Worm (Caenorhabditis elegans) whole organism, early embryonic: Measurements from ENCODE around the gene panl-3.

ENCODE experiments used
- aly-1 ChIP-seq: sonication (generic microtip); optimal IDR thresholded peaks from 2 replicates; lab custom pipeline; 2016; ENCODE audit warnings: missing genetic modification characterization, missing compliant biosample characterization
- ama-1 ChIP-seq: fragments of 150-350 bp; optimal IDR thresholded peaks from 2 replicates; lab custom pipeline; 2014
- ceh-13 ChIP-seq: fragments of 200-800 bp; sonication (Bioruptor generic); optimal IDR thresholded peaks from 2 replicates; lab custom pipeline; 2018; ENCODE audit warnings: mild to moderate bottlenecking, missing genetic modification characterization, missing compliant biosample characterization
- ceh-36 ChIP-seq: sonication (generic microtip); optimal IDR thresholded peaks from 2 replicates; lab custom pipeline; 2016; ENCODE audit warnings: missing genetic modification characterization, inconsistent platforms, missing compliant biosample characterization
- ets-7 ChIP-seq: sonication (generic microtip); optimal IDR thresholded peaks from 2 replicates; lab custom pipeline; 2016; ENCODE audit warnings: missing genotype, missing genetic modification characterization, missing compliant biosample characterization
- flt-1 ChIP-seq: fragments of 200-800 bp; sonication (Bioruptor generic); IDR thresholded peaks from 2 replicates; pipeline ENCODE4 v1.3.6; 2022; ENCODE audit warnings: missing genetic modification characterization, missing compliant biosample characterization
- hmbx-1 ChIP-seq: sonication (generic microtip); optimal IDR thresholded peaks from 2 replicates; lab custom pipeline; 2016; ENCODE audit warnings: mild to moderate bottlenecking, missing genetic modification characterization, missing compliant biosample characterization
- hnd-1 ChIP-seq: sonication (generic microtip); optimal IDR thresholded peaks from 2 replicates; lab custom pipeline; 2016; ENCODE audit warnings: missing genetic modification characterization, missing compliant biosample characterization
- pes-1 ChIP-seq: fragments of 200-800 bp; sonication (Bioruptor generic); IDR thresholded peaks from 2 replicates; pipeline ENCODE4 v1.3.6; 2022; ENCODE audit warnings: missing genetic modification reagents, missing genetic modification characterization, missing compliant biosample characterization
- scrt-1 ChIP-seq: fragments of 200-800 bp; sonication (Bioruptor generic); IDR thresholded peaks from 2 replicates; pipeline ENCODE4 v1.3.6; 2022; ENCODE audit warnings: missing genetic modification characterization, missing compliant biosample characterization
- sea-1 ChIP-seq: fragments of 200-800 bp; sonication (Bioruptor generic); conservative IDR thresholded peaks from 2 replicates; pipeline ENCODE4 v1.3.6; 2022; ENCODE audit warnings: missing genetic modification characterization, missing compliant biosample characterization
- tbx-11 ChIP-seq: fragments of 200-800 bp; sonication (Bioruptor generic); IDR thresholded peaks from 2 replicates; pipeline ENCODE4 v1.3.6; 2022; ENCODE audit warnings: missing genetic modification characterization, missing compliant biosample characterization
- tbx-37 ChIP-seq: fragments of 200-800 bp; sonication (Bioruptor generic); conservative IDR thresholded peaks from 2 replicates; pipeline ENCODE4 v1.3.6; 2022; ENCODE audit warnings: missing genetic modification reagents, missing genetic modification characterization, missing compliant biosample characterization
- tra-4 ChIP-seq: sonication (generic microtip); optimal IDR thresholded peaks from 2 replicates; lab custom pipeline; 2017; ENCODE audit warnings: missing genetic modification characterization, missing compliant biosample characterization

DNA sequence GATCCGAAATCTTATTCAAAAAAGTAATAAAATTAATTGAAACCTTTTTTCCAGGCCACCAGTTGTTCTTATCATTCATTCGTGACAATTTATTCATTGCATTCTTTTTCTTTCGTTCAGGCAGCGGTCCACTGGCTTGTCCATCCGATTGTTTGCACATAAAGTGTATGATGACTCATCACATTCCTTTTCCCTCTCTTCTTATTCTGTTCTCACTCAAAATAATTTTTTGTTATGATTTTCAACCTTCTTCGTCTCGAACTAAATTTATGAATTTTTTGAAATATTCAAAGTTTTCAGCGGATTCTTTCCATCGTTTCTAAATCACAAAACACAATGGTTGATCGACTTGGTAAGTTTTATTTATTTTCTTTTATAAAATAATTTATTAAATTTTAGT is 11.6 kb downstream of the panl-3 start, which contains the start of gene ZK632.12:
- no peak for TF ChIP-seq ama-1 (lab: Kevin White, UChicago)
- TF ChIP-seq ceh-36 (tag; lab: Kevin White, UChicago), result no peak
- no peak for TF ChIP-seq tra-4 (tag; lab: Kevin White, UChicago)
- no peak for TF ChIP-seq aly-1 (tag; lab: Kevin White, UChicago)
- TF ChIP-seq hmbx-1, result no peak
- no peak for TF ChIP-seq tbx-11
- no peak for TF ChIP-seq ets-7 (tag; lab: Kevin White, UChicago)
- TF ChIP-seq scrt-1 (GFP tag; lab: Robert Waterston, UW), result no peak
- TF ChIP-seq flt-1 (GFP tag; lab: Robert Waterston, UW), result no peak
- TF ChIP-seq sea-1 (GFP tag; lab: Robert Waterston, UW), result no peak
- no peak for TF ChIP-seq ceh-13 (GFP tag; lab: Kevin White, UChicago)
- no peak for TF ChIP-seq pes-1 (GFP tag; lab: Robert Waterston, UW)
- no peak for TF ChIP-seq tbx-37 (GFP tag; lab: Robert Waterston, UW)
- TF ChIP-seq hnd-1 (tag; lab: Kevin White, UChicago), result no peak
